Worm (Caenorhabditis elegans) whole organism, late embryonic: ENCODE measurements around the gene F44G4.5.

ENCODE experiments used
- K02D7.2 ChIP-seq: sonication (generic microtip); optimal IDR thresholded peaks from 2 replicates; lab custom pipeline; 2017; ENCODE audit warnings: mild to moderate bottlenecking, missing genetic modification characterization, missing compliant biosample characterization
- ceh-19 ChIP-seq: fragments of 200-800 bp; sonication (Bioruptor generic); optimal IDR thresholded peaks from 2 replicates; lab custom pipeline; 2018; ENCODE audit warnings: mild to moderate bottlenecking, missing genetic modification characterization, missing compliant biosample characterization
- ceh-6 ChIP-seq: fragments of 200-800 bp; sonication (Bioruptor generic); optimal IDR thresholded peaks from 2 replicates; lab custom pipeline; 2018; ENCODE audit warnings: mild to moderate bottlenecking, missing genetic modification characterization, missing compliant biosample characterization
- che-1 ChIP-seq: sonication (generic microtip); optimal IDR thresholded peaks from 2 replicates; lab custom pipeline; 2016; ENCODE audit warnings: mild to moderate bottlenecking, missing genetic modification characterization, missing compliant biosample characterization
- elt-2 ChIP-seq: sonication (generic microtip); optimal IDR thresholded peaks from 2 replicates; lab custom pipeline; 2016; ENCODE audit warnings: missing genetic modification reagents, missing genetic modification characterization, missing compliant biosample characterization
- eyg-1 ChIP-seq: sonication (generic microtip); optimal IDR thresholded peaks from 2 replicates; lab custom pipeline; 2016; ENCODE audit warnings: missing genotype, missing genetic modification characterization, missing compliant biosample characterization
- nfya-1 ChIP-seq: sonication (generic microtip); optimal IDR thresholded peaks from 2 replicates; lab custom pipeline; 2017; ENCODE audit warnings: missing genetic modification characterization, mild to moderate bottlenecking, missing compliant biosample characterization, antibody characterized with exemption, moderate library complexity
- nhr-11 ChIP-seq: fragments of 150-350 bp; optimal IDR thresholded peaks from 2 replicates; lab custom pipeline; 2014; ENCODE audit warnings: missing biosample characterization, missing genetic modification characterization
- nhr-232 ChIP-seq: sonication (generic microtip); optimal IDR thresholded peaks from 2 replicates; lab custom pipeline; 2016; ENCODE audit warnings: missing genetic modification characterization, missing compliant biosample characterization
- pha-4 ChIP-seq: fragments of 150-350 bp; optimal IDR thresholded peaks from 2 replicates; lab custom pipeline; 2018; ENCODE audit warnings: missing biosample characterization, missing genetic modification reagents, missing genetic modification characterization
- ref-2 ChIP-seq: sonication (generic microtip); optimal IDR thresholded peaks from 2 replicates; lab custom pipeline; 2016; ENCODE audit warnings: missing genetic modification characterization, missing compliant biosample characterization
- unc-55 ChIP-seq: sonication (generic microtip); optimal IDR thresholded peaks from 2 replicates; lab custom pipeline; 2017; ENCODE audit warnings: missing biosample characterization, missing genetic modification reagents, missing genetic modification characterization
- unc-86 ChIP-seq: sonication (generic microtip); optimal IDR thresholded peaks from 2 replicates; lab custom pipeline; 2016; ENCODE audit warnings: missing genetic modification characterization, missing compliant biosample characterization
- ztf-16 ChIP-seq: sonication (generic microtip); optimal IDR thresholded peaks from 2 replicates; lab custom pipeline; 2017; ENCODE audit warnings: missing genetic modification characterization, missing compliant biosample characterization

DNA sequence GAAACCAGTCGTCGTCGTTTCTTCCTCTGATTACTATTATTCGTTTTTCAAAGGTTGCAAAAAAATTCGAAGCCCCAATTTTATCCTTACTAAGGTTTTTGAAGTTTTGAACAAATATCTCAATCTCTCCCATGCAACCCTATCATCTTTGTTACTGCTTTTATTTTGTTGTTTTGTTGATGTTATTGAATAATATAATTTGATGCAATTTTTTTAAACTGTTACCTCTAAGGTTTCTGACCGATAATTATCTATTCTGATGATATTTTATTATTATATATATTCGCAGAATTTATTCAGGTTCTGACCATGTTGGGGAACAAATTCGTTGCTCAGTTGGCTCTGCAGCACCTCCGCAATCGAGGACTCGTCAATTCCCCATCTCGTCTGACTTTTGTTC lies 4.2 kb downstream of the F44G4.5 start, which contains the start of gene ndub-2:
- TF ChIP-seq unc-86 (tag; lab: Kevin White, UChicago) (no peak), eyg-1 (no peak), nfya-1 (no peak), nhr-11 (tag; lab: Kevin White, UChicago) (no peak), ceh-6 (GFP tag; lab: Kevin White, UChicago) (no peak), nhr-232 (tag; lab: Kevin White, UChicago) (no peak), ref-2 (no peak), pha-4 (tag; lab: Kevin White, UChicago) (no peak), unc-55 (GFP tag; lab: Kevin White, UChicago) (no peak), ztf-16 (tag; lab: Kevin White, UChicago) (no peak), che-1 (no peak), elt-2 (no peak), K02D7.2 (tag; lab: Kevin White, UChicago) (no peak), ceh-19 (no peak)
